Fruit fly (Drosophila melanogaster): Measurements from ENCODE around the gene ND-ACP.
A peak's percentile ranks its signal among the peaks of the same experiment; 100 is the strongest.

dm6 chr3L:1330420-1330819, 671 bp downstream of the ND-ACP start:
- TF ChIP-seq Lpt (GFP tag; optimal IDR thresholded peaks at IDR 0.05), result no peak
- 0 out of 3 replicates have a peak, but pooled peaks have one; percentile 34 for TF ChIP-seq eg (GFP tag; IDR thresholded peaks at IDR 0.05)
- no peak for TF ChIP-seq acj6 (GFP tag; optimal IDR thresholded peaks at IDR 0.05)
- no peak for TF ChIP-seq fd85E (GFP tag; optimal IDR thresholded peaks at IDR 0.05)
- TF ChIP-seq vri (GFP tag; optimal IDR thresholded peaks at IDR 0.05), result no peak
- no peak for TF ChIP-seq fd59A (GFP tag; optimal IDR thresholded peaks at IDR 0.05)
- TF ChIP-seq ss (GFP tag; optimal IDR thresholded peaks at IDR 0.05), result no peak
- no peak for TF ChIP-seq salr (GFP tag; optimal IDR thresholded peaks at IDR 0.05)
- no peak for TF ChIP-seq Hr38 (GFP tag; optimal IDR thresholded peaks at IDR 0.05)
- no peak for TF ChIP-seq spab (GFP tag; optimal IDR thresholded peaks at IDR 0.05)

All from whole organism, prepupa.